Worm (Caenorhabditis elegans) whole organism, L2 larva: ENCODE results near the gene tbc-11.

ENCODE experiments used
- C34F6.9 ChIP-seq: fragments of 150-350 bp; optimal IDR thresholded peaks from 2 replicates; lab custom pipeline; 2014; ENCODE audit warnings: missing biosample characterization, missing genetic modification characterization
- F13H6.1 ChIP-seq: sonication (generic microtip); optimal IDR thresholded peaks from 2 replicates; lab custom pipeline; 2016; ENCODE audit warnings: missing genetic modification characterization, missing compliant biosample characterization
- R02D3.7 ChIP-seq: fragments of 150-350 bp; optimal IDR thresholded peaks from 2 replicates; lab custom pipeline; 2014; ENCODE audit warnings: missing biosample characterization, missing genetic modification characterization
- Y55F3AM.14 ChIP-seq: fragments of 200-800 bp; sonication (Bioruptor generic); optimal IDR thresholded peaks from 2 replicates; lab custom pipeline; 2018; ENCODE audit warnings: mild to moderate bottlenecking, missing genetic modification characterization, missing compliant biosample characterization
- alr-1 ChIP-seq: fragments of 150-350 bp; optimal IDR thresholded peaks from 2 replicates; lab custom pipeline; 2014; ENCODE audit warnings: missing biosample characterization, missing genetic modification characterization
- aly-2 ChIP-seq: fragments of 150-350 bp; optimal IDR thresholded peaks from 2 replicates; lab custom pipeline; 2014; ENCODE audit warnings: missing biosample characterization, missing genetic modification characterization
- ama-1 ChIP-seq: fragments of 150-350 bp; optimal IDR thresholded peaks from 2 replicates; lab custom pipeline; 2018; ENCODE audit warnings: inconsistent platforms
- blmp-1 ChIP-seq: sonication (generic microtip); optimal IDR thresholded peaks from 2 replicates; lab custom pipeline; 2017; ENCODE audit warnings: missing genetic modification characterization, mild to moderate bottlenecking, missing compliant biosample characterization, antibody characterized with exemption, moderate library complexity; ENCODE audit not compliant: insufficient read depth
- ceh-16 ChIP-seq: fragments of 150-350 bp; optimal IDR thresholded peaks from 2 replicates; lab custom pipeline; 2014; ENCODE audit warnings: missing biosample characterization, missing genetic modification characterization
- ceh-82 ChIP-seq: fragments of 150-350 bp; optimal IDR thresholded peaks from 2 replicates; lab custom pipeline; 2014; ENCODE audit warnings: missing biosample characterization, missing genetic modification characterization
- crh-2 ChIP-seq: sonication (generic microtip); optimal IDR thresholded peaks from 2 replicates; lab custom pipeline; 2017; ENCODE audit warnings: missing biosample characterization, missing genetic modification characterization
- egl-27 ChIP-seq: sonication (generic microtip); optimal IDR thresholded peaks from 3 replicates; lab custom pipeline; 2017; ENCODE audit warnings: missing biosample characterization, missing genetic modification reagents, missing genetic modification characterization
- fos-1 ChIP-seq: fragments of 150-350 bp; optimal IDR thresholded peaks from 2 replicates; lab custom pipeline; 2014; ENCODE audit warnings: missing biosample characterization, missing genetic modification characterization
- gmeb-1 ChIP-seq: fragments of 150-350 bp; optimal IDR thresholded peaks from 2 replicates; lab custom pipeline; 2014; ENCODE audit warnings: missing biosample characterization, missing genetic modification characterization
- lin-11 ChIP-seq: fragments of 150-350 bp; sonication (generic microtip); optimal IDR thresholded peaks from 2 replicates; lab custom pipeline; 2014; ENCODE audit warnings: missing biosample characterization, missing genetic modification characterization, inconsistent platforms, mixed read lengths
- lin-13 ChIP-seq: fragments of 150-350 bp; optimal IDR thresholded peaks from 2 replicates; lab custom pipeline; 2014; ENCODE audit warnings: missing biosample characterization, missing genetic modification reagents, missing genetic modification characterization
- lin-39 ChIP-seq: fragments of 150-350 bp; optimal IDR thresholded peaks from 2 replicates; lab custom pipeline; 2014; ENCODE audit warnings: missing biosample characterization, missing genetic modification reagents, missing genetic modification characterization
- lsy-2 ChIP-seq, 2 experiments: fragments of 150-350 bp in 1 of 2; sonication (generic microtip) in 1 of 2; optimal IDR thresholded peaks; 2 replicates each; lab custom pipeline; 2014 to 2017; ENCODE audit warnings: missing biosample characterization in 2 of 2, missing genetic modification characterization in 2 of 2
- mab-5 ChIP-seq: fragments of 150-350 bp; optimal IDR thresholded peaks from 2 replicates; lab custom pipeline; 2014; ENCODE audit warnings: missing biosample characterization, missing genetic modification characterization
- mbf-1 ChIP-seq: sonication (generic microtip); optimal IDR thresholded peaks from 2 replicates; lab custom pipeline; 2017; ENCODE audit warnings: missing biosample characterization, missing genetic modification characterization
- mdl-1 ChIP-seq, 2 experiments: fragments of 150-350 bp in 1 of 2; sonication (generic microtip) in 1 of 2; optimal IDR thresholded peaks; 2 replicates each; lab custom pipeline; 2017; ENCODE audit warnings: missing biosample characterization in 2 of 2, missing genetic modification characterization in 2 of 2
- nhr-11 ChIP-seq: fragments of 150-350 bp; optimal IDR thresholded peaks from 2 replicates; lab custom pipeline; 2014; ENCODE audit warnings: missing biosample characterization, missing genetic modification characterization
- nhr-12 ChIP-seq: fragments of 150-350 bp; optimal IDR thresholded peaks from 2 replicates; lab custom pipeline; 2014; ENCODE audit warnings: missing biosample characterization, missing genetic modification characterization
- nhr-129 ChIP-seq: fragments of 150-350 bp; optimal IDR thresholded peaks from 2 replicates; lab custom pipeline; 2014; ENCODE audit warnings: missing biosample characterization, missing genetic modification characterization
- nhr-21 ChIP-seq: fragments of 150-350 bp; optimal IDR thresholded peaks from 2 replicates; lab custom pipeline; 2014; ENCODE audit warnings: missing biosample characterization, missing genetic modification characterization
- nhr-23 ChIP-seq: fragments of 150-350 bp; optimal IDR thresholded peaks from 2 replicates; lab custom pipeline; 2014; ENCODE audit warnings: missing biosample characterization, missing genetic modification reagents, missing genetic modification characterization
- nhr-237 ChIP-seq: fragments of 150-350 bp; optimal IDR thresholded peaks from 2 replicates; lab custom pipeline; 2014; ENCODE audit warnings: missing biosample characterization, missing genetic modification characterization
- nhr-25 ChIP-seq: fragments of 150-350 bp; sonication (generic microtip); optimal IDR thresholded peaks from 3 replicates; lab custom pipeline; 2014; ENCODE audit warnings: missing biosample characterization, missing genetic modification characterization
- nhr-6 ChIP-seq: fragments of 150-350 bp; optimal IDR thresholded peaks from 2 replicates; lab custom pipeline; 2014; ENCODE audit warnings: missing biosample characterization, missing genetic modification characterization
- nhr-77 ChIP-seq: fragments of 150-350 bp; optimal IDR thresholded peaks from 2 replicates; lab custom pipeline; 2014; ENCODE audit warnings: missing biosample characterization, missing genetic modification characterization
- peb-1 ChIP-seq: fragments of 150-350 bp; optimal IDR thresholded peaks from 2 replicates; lab custom pipeline; 2014; ENCODE audit warnings: missing biosample characterization, missing genetic modification characterization
- sma-3 ChIP-seq: sonication (generic microtip); optimal IDR thresholded peaks from 2 replicates; lab custom pipeline; 2016; ENCODE audit warnings: missing genetic modification reagents, missing genetic modification characterization, missing compliant biosample characterization
- sma-9 ChIP-seq, 2 experiments: fragments of 150-350 bp in 1 of 2; sonication (generic microtip) in 1 of 2; optimal IDR thresholded peaks; 2 replicates each; lab custom pipeline; 2014 to 2016; ENCODE audit warnings: missing genetic modification characterization in 2 of 2, mild to moderate bottlenecking in 1 of 2, missing biosample characterization in 1 of 2, missing compliant biosample characterization in 1 of 2, missing genetic modification reagents in 1 of 2, moderate library complexity in 1 of 2
- snpc-4 ChIP-seq: fragments of 150-350 bp; optimal IDR thresholded peaks from 2 replicates; lab custom pipeline; 2014; ENCODE audit warnings: missing biosample characterization, missing genetic modification characterization
- unc-39 ChIP-seq: fragments of 150-350 bp; optimal IDR thresholded peaks from 2 replicates; lab custom pipeline; 2014; ENCODE audit warnings: missing biosample characterization, missing genetic modification characterization
- unc-62 ChIP-seq: fragments of 150-350 bp; optimal IDR thresholded peaks from 2 replicates; lab custom pipeline; 2014; ENCODE audit warnings: missing biosample characterization, missing genetic modification reagents, missing genetic modification characterization
- zag-1 ChIP-seq: fragments of 150-350 bp; optimal IDR thresholded peaks from 2 replicates; lab custom pipeline; 2014; ENCODE audit warnings: missing biosample characterization, missing genetic modification characterization
- ztf-1 ChIP-seq: fragments of 200-800 bp; sonication (Bioruptor generic); conservative IDR thresholded peaks from 2 replicates; pipeline ENCODE4 v1.3.6; 2022; ENCODE audit warnings: missing genetic modification characterization, missing compliant biosample characterization
- ztf-11 ChIP-seq: sonication (generic microtip); optimal IDR thresholded peaks from 2 replicates; lab custom pipeline; 2017; ENCODE audit warnings: missing biosample characterization, missing genetic modification characterization
- ztf-4 ChIP-seq: fragments of 150-350 bp; optimal IDR thresholded peaks from 2 replicates; lab custom pipeline; 2014; ENCODE audit warnings: missing biosample characterization, missing genetic modification characterization

Gene tbc-11

ce11 chrX:974499-975235, 49.9 kb downstream of the tbc-11 start, which contains the start of gene vps-45 (continued):
- TF ChIP-seq mdl-1 (tag; optimal IDR thresholded peaks at IDR 0.05; lab: Kevin White, UChicago) = no peak

ce11 chrX:975236-975535, 50.4 kb downstream of the tbc-11 start:
- TF ChIP-seq Y55F3AM.14 (GFP tag; lab: Kevin White, UChicago) (no peak), lin-11 (no peak), gmeb-1 (no peak), crh-2 (tag; lab: Kevin White, UChicago) (no peak), sma-3 (no peak), alr-1 (no peak), lin-13 (GFP tag; lab: Kevin White, UChicago) (no peak), ceh-82 (tag; lab: Kevin White, UChicago) (no peak), egl-27 (tag; lab: Kevin White, UChicago) (no peak), ztf-11 (tag; lab: Kevin White, UChicago) (no peak), lsy-2 (tag; optimal IDR thresholded peaks at IDR 0.05; lab: Kevin White, UChicago) (no peak), R02D3.7 (no peak), mab-5 (tag; lab: Kevin White, UChicago) (no peak)

ce11 chrX:977958-978686, 53.4 kb downstream of the tbc-11 start, which contains the start of gene abhd-3.2:
Gene abhd-3.2, minus strand, starts transcription at chrX:978008.
- TF ChIP-seq lin-13 (GFP tag; lab: Kevin White, UChicago) = no peak
- peak; percentile 51 for TF ChIP-seq sma-3
- TF ChIP-seq peb-1 (tag; lab: Kevin White, UChicago) = no peak
- TF ChIP-seq nhr-21 (tag; lab: Kevin White, UChicago) = peak; percentile 17
- peak; percentile 99 for TF ChIP-seq fos-1
- TF ChIP-seq ama-1 (lab: Kevin White, UChicago) = no peak
- no peak for TF ChIP-seq zag-1
- TF ChIP-seq mdl-1 (tag; optimal IDR thresholded peaks at IDR 0.05; lab: Kevin White, UChicago) = peak in 1 of 2 experiments; percentile 11
- no peak for TF ChIP-seq R02D3.7
- TF ChIP-seq ceh-82 (tag; lab: Kevin White, UChicago) = no peak
- TF ChIP-seq blmp-1 = peak; percentile 56
- no peak for TF ChIP-seq nhr-77 (tag; lab: Kevin White, UChicago)
- TF ChIP-seq F13H6.1 (tag; lab: Kevin White, UChicago) = peak; percentile 3
- no peak for TF ChIP-seq mbf-1 (tag; lab: Kevin White, UChicago)
- TF ChIP-seq gmeb-1 = peak; percentile 65
- no peak for TF ChIP-seq Y55F3AM.14 (GFP tag; lab: Kevin White, UChicago)
- peak; percentile 15 for TF ChIP-seq nhr-129 (tag; lab: Kevin White, UChicago)
- peak; percentile 75 for TF ChIP-seq crh-2 (tag; lab: Kevin White, UChicago)
- no peak for TF ChIP-seq nhr-6 (tag; lab: Kevin White, UChicago)
- peak; percentile 90 for TF ChIP-seq sma-9 (GFP tag; optimal IDR thresholded peaks at IDR 0.05; lab: Kevin White, UChicago)
- no peak for TF ChIP-seq sma-9 (tag; optimal IDR thresholded peaks at IDR 0.05; lab: Kevin White, UChicago)
- TF ChIP-seq egl-27 (tag; lab: Kevin White, UChicago) = peak; percentile 67
- TF ChIP-seq, all 48 proteins: peak for 11

- TF ChIP-seq gmeb-1 = no peak
- TF ChIP-seq nhr-6 (tag; lab: Kevin White, UChicago) = no peak
- TF ChIP-seq blmp-1 = peak; percentile 68
- peak; percentile 36 for TF ChIP-seq ceh-16
- no peak for TF ChIP-seq lin-39 (tag; lab: Kevin White, UChicago)
- no peak for TF ChIP-seq egl-27 (tag; lab: Kevin White, UChicago)
- peak in 1 of 2 experiments; percentile 7 for TF ChIP-seq lsy-2 (tag; optimal IDR thresholded peaks at IDR 0.05; lab: Kevin White, UChicago)
- peak; percentile 47 for TF ChIP-seq fos-1
- no peak for TF ChIP-seq peb-1 (tag; lab: Kevin White, UChicago)
- TF ChIP-seq unc-39 (tag; lab: Kevin White, UChicago) = no peak
- peak; percentile 61 for TF ChIP-seq nhr-21 (tag; lab: Kevin White, UChicago)
- no peak for TF ChIP-seq nhr-11 (tag; lab: Kevin White, UChicago)
- TF ChIP-seq C34F6.9 = no peak
- TF ChIP-seq sma-3 = peak; percentile 7
- TF ChIP-seq unc-62 = no peak
- no peak for TF ChIP-seq ztf-11 (tag; lab: Kevin White, UChicago)
- TF ChIP-seq aly-2 (tag; lab: Kevin White, UChicago) = no peak
- TF ChIP-seq sma-9 (GFP tag; optimal IDR thresholded peaks at IDR 0.05; lab: Kevin White, UChicago) = no peak
- no peak for TF ChIP-seq sma-9 (tag; optimal IDR thresholded peaks at IDR 0.05; lab: Kevin White, UChicago)
- TF ChIP-seq Y55F3AM.14 (GFP tag; lab: Kevin White, UChicago) = no peak
- peak; percentile 35 for TF ChIP-seq nhr-129 (tag; lab: Kevin White, UChicago)
- no peak for TF ChIP-seq mab-5 (tag; lab: Kevin White, UChicago)
- TF ChIP-seq ceh-82 (tag; lab: Kevin White, UChicago) = no peak
- TF ChIP-seq R02D3.7 = no peak
- TF ChIP-seq snpc-4 = no peak
- TF ChIP-seq nhr-237 (tag; lab: Kevin White, UChicago) = no peak
- no peak for TF ChIP-seq mdl-1 (tag; optimal IDR thresholded peaks at IDR 0.05; lab: Kevin White, UChicago)
- TF ChIP-seq nhr-12 (tag; lab: Kevin White, UChicago) = no peak
- TF ChIP-seq ztf-4 (tag; lab: Kevin White, UChicago) = no peak
- TF ChIP-seq ztf-1 (GFP tag; lab: Robert Waterston, UW) = no peak
- TF ChIP-seq nhr-23 (tag; lab: Kevin White, UChicago) = no peak
- TF ChIP-seq nhr-25 = peak; percentile 52
These were observed 55.7 kb downstream of the tbc-11 start, which contains the start of gene C44C1.1 for ce11 chrX:980252-981009. Gene C44C1.1, plus strand, starts transcription at chrX:980776.
